Fruit fly (Drosophila melanogaster) whole organism, prepupa: ENCODE results near the gene Cpr76Bb.

Source experiments
- CG11762 ChIP-seq: fragments of 200-800 bp; sonication (Bioruptor generic); optimal IDR thresholded peaks from 3 replicates; lab custom pipeline; 2016; ENCODE audit warnings: missing biosample characterization, missing genetic modification characterization; ENCODE audit not compliant: insufficient read depth
- CG1621 ChIP-seq: fragments of 200-800 bp; sonication (Bioruptor generic); optimal IDR thresholded peaks from 3 replicates; lab custom pipeline; 2018; ENCODE audit warnings: missing biosample characterization, mild to moderate bottlenecking, missing genetic modification characterization
- CG16779 ChIP-seq: fragments of 200-800 bp; sonication (Bioruptor generic); optimal IDR thresholded peaks from 3 replicates; lab custom pipeline; 2017; ENCODE audit warnings: missing biosample characterization, mild to moderate bottlenecking, missing genetic modification characterization
- CG3032 ChIP-seq: fragments of 200-800 bp; optimal IDR thresholded peaks from 2 replicates; lab custom pipeline; 2019; ENCODE audit warnings: missing biosample characterization, mild to moderate bottlenecking, missing genetic modification characterization, moderate library complexity
- CG31627 ChIP-seq: fragments of 200-800 bp; sonication (Bioruptor generic); optimal IDR thresholded peaks from 3 replicates; lab custom pipeline; 2016; ENCODE audit warnings: missing biosample characterization, missing genetic modification characterization
- CG34406 ChIP-seq: fragments of 200-800 bp; sonication (Bioruptor generic); optimal IDR thresholded peaks from 3 replicates; lab custom pipeline; 2016; ENCODE audit warnings: missing biosample characterization, missing genetic modification characterization
- CG3919 ChIP-seq: fragments of 200-800 bp; sonication (Bioruptor generic); optimal IDR thresholded peaks from 3 replicates; lab custom pipeline; 2016; ENCODE audit warnings: missing biosample characterization, missing genetic modification characterization
- CG6163 ChIP-seq: fragments of 200-800 bp; sonication (Bioruptor generic); IDR thresholded peaks from 3 replicates; pipeline ENCODE4 v1.3.6; 2022; ENCODE audit warnings: missing biosample characterization, missing genetic modification characterization
- CG6276 ChIP-seq: fragments of 200-800 bp; sonication (Bioruptor generic); optimal IDR thresholded peaks from 2 replicates; lab custom pipeline; 2017; ENCODE audit warnings: missing biosample characterization, mild to moderate bottlenecking, missing genetic modification characterization
- CG6792 ChIP-seq: fragments of 200-800 bp; sonication (Bioruptor generic); optimal IDR thresholded peaks from 3 replicates; lab custom pipeline; 2016; ENCODE audit warnings: missing biosample characterization, missing genetic modification characterization
- CG6808 ChIP-seq: fragments of 200-800 bp; sonication (Bioruptor generic); optimal IDR thresholded peaks from 3 replicates; lab custom pipeline; 2017; ENCODE audit warnings: missing biosample characterization, missing genetic modification characterization, mild to moderate bottlenecking, moderate library complexity, missing genetic modification reagents
- CG6854 ChIP-seq: fragments of 200-800 bp; sonication (Bioruptor generic); optimal IDR thresholded peaks from 2 replicates; lab custom pipeline; 2017; ENCODE audit warnings: missing biosample characterization, mild to moderate bottlenecking, missing genetic modification characterization
- CG8119 ChIP-seq: fragments of 200-800 bp; sonication (Bioruptor generic); IDR thresholded peaks from 3 replicates; pipeline ENCODE4 v1.3.6; 2022; ENCODE audit warnings: missing biosample characterization, missing genetic modification characterization
- Eip78C ChIP-seq: fragments of 200-800 bp; sonication (Bioruptor generic); peaks from one replicate; lab custom pipeline; 2016; ENCODE audit warnings: missing biosample characterization, missing genetic modification characterization
- Eip93F ChIP-seq: fragments of 200-800 bp; sonication (Bioruptor generic); optimal IDR thresholded peaks from 2 replicates; lab custom pipeline; 2016; ENCODE audit warnings: missing biosample characterization, mild to moderate bottlenecking, missing genetic modification characterization
- Ets21C ChIP-seq: fragments of 200-800 bp; sonication (Bioruptor generic); optimal IDR thresholded peaks from 3 replicates; lab custom pipeline; 2016; ENCODE audit warnings: missing biosample characterization, missing genetic modification characterization
- Ets96B ChIP-seq: fragments of 200-800 bp; optimal IDR thresholded peaks from 2 replicates; lab custom pipeline; 2019; ENCODE audit warnings: missing biosample characterization, mild to moderate bottlenecking, missing genetic modification characterization, moderate library complexity
- Hr39 ChIP-seq: fragments of 200-800 bp; sonication (Bioruptor generic); optimal IDR thresholded peaks from 2 replicates; lab custom pipeline; 2016; ENCODE audit warnings: missing biosample characterization, missing genetic modification characterization
- Met ChIP-seq: fragments of 200-800 bp; sonication (Bioruptor generic); optimal IDR thresholded peaks from 3 replicates; lab custom pipeline; 2016; ENCODE audit warnings: missing biosample characterization, missing genetic modification characterization
- OdsH ChIP-seq: fragments of 200-800 bp; sonication (Bioruptor generic); optimal IDR thresholded peaks from 3 replicates; lab custom pipeline; 2016; ENCODE audit warnings: missing biosample characterization, missing genetic modification characterization
- Smox ChIP-seq: fragments of 200-800 bp; sonication (Bioruptor generic); optimal IDR thresholded peaks from 3 replicates; lab custom pipeline; 2016; ENCODE audit warnings: missing biosample characterization, missing genetic modification characterization
- achi ChIP-seq: fragments of 200-800 bp; sonication (Bioruptor generic); optimal IDR thresholded peaks from 3 replicates; lab custom pipeline; 2016; ENCODE audit warnings: missing biosample characterization, missing genetic modification characterization
- eg ChIP-seq: fragments of 200-800 bp; sonication (Bioruptor generic); IDR thresholded peaks from 3 replicates; pipeline ENCODE4 v1.3.6; 2022; ENCODE audit warnings: missing biosample characterization, missing genetic modification characterization
- esn ChIP-seq: fragments of 200-800 bp; sonication (Bioruptor generic); optimal IDR thresholded peaks from 2 replicates; lab custom pipeline; 2016; ENCODE audit warnings: missing biosample characterization, mild to moderate bottlenecking, missing genetic modification characterization, moderate library complexity
- fkh ChIP-seq: fragments of 200-800 bp; sonication (Bioruptor generic); optimal IDR thresholded peaks from 3 replicates; lab custom pipeline; 2017; ENCODE audit warnings: missing biosample characterization, mild to moderate bottlenecking, missing genetic modification characterization, moderate library complexity
- lz ChIP-seq: fragments of 200-800 bp; sonication (Bioruptor generic); optimal IDR thresholded peaks from 3 replicates; lab custom pipeline; 2016; ENCODE audit warnings: missing biosample characterization, missing genetic modification characterization
- net ChIP-seq: fragments of 200-800 bp; sonication (Bioruptor generic); optimal IDR thresholded peaks from 3 replicates; lab custom pipeline; 2016; ENCODE audit warnings: missing biosample characterization, missing genetic modification characterization
- salr ChIP-seq, 2 experiments: fragments of 200-800 bp; sonication (Bioruptor generic); optimal IDR thresholded peaks; 3 replicates each; lab custom pipeline; 2016 to 2018; ENCODE audit warnings: missing biosample characterization in 2 of 2, missing genetic modification characterization in 2 of 2, mild to moderate bottlenecking in 1 of 2
- spab ChIP-seq: fragments of 200-800 bp; sonication (Bioruptor generic); optimal IDR thresholded peaks from 2 replicates; lab custom pipeline; 2017; ENCODE audit warnings: missing biosample characterization, mild to moderate bottlenecking, missing genetic modification characterization, missing genetic modification reagents
- topi ChIP-seq: fragments of 200-800 bp; sonication (Bioruptor generic); optimal IDR thresholded peaks from 3 replicates; lab custom pipeline; 2016; ENCODE audit warnings: missing biosample characterization, missing genetic modification characterization

Gene Cpr76Bb

dm6 chr3L:19528547-19528946 lies 9.1 kb downstream of the Cpr76Bb start:
- TF ChIP-seq fkh (GFP tag; lab: Kevin White, UChicago) (no peak), CG31627 (no peak), CG34406 (GFP tag; lab: Kevin White, UChicago) (no peak), Ets21C (GFP tag; lab: Kevin White, UChicago) (no peak), CG3032 (no peak), CG6808 (no peak), Eip78C (GFP tag; lab: Kevin White, UChicago) (no peak), Met (GFP tag; lab: Kevin White, UChicago) (no peak), CG11762 (GFP tag; lab: Kevin White, UChicago) (no peak), Eip93F (GFP tag; lab: Kevin White, UChicago) (no peak)
- TF ChIP-seq, all 60 proteins: peak for 0

DNA sequence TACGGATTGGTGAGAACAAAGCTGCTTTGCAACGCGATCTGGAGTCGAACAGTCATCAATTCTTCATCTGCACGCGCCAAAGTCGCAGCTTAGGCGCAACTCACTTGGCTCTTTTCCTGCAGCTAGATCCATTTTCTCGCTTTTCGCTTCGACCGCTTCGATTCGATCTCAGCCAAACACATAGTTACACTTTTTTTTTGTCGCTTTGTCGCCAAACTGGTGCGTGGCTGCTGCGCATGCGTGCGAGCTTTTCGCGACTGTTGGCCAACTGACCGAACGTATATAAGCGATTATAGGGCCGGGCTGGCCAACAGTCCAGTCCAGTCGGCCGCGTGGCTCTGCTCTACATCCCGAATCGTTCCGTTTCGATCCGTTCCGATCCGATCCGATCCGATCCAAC lies 13.0 kb downstream of the Cpr76Bb start, which contains the start of gene Cpr76Bd:
TSS of gene Cpr76Bd (plus strand) at position 301 of the 400 bp plus-strand sequence.
- no peak for TF ChIP-seq spab (GFP tag; lab: Kevin White, UChicago)
- no peak for TF ChIP-seq achi
- TF ChIP-seq CG16779, result no peak
- TF ChIP-seq CG31627, result no peak
- no peak for TF ChIP-seq CG3919 (GFP tag; lab: Kevin White, UChicago)
- no peak for TF ChIP-seq Smox (GFP tag; lab: Kevin White, UChicago)
- TF ChIP-seq CG34406 (GFP tag; lab: Kevin White, UChicago), result no peak
- TF ChIP-seq CG6792, result no peak
- no peak for TF ChIP-seq Ets21C (GFP tag; lab: Kevin White, UChicago)
- no peak for TF ChIP-seq Eip78C (GFP tag; lab: Kevin White, UChicago)
- no peak for TF ChIP-seq CG6854 (GFP tag; lab: Kevin White, UChicago)
- no peak for TF ChIP-seq CG6276 (GFP tag; lab: Kevin White, UChicago)
- no peak for TF ChIP-seq esn (GFP tag; lab: Kevin White, UChicago)
- TF ChIP-seq Hr39 (GFP tag; lab: Kevin White, UChicago), result no peak

- TF ChIP-seq net (GFP tag; lab: Kevin White, UChicago) (no peak), achi (no peak), CG31627 (no peak), CG3919 (GFP tag; lab: Kevin White, UChicago) (no peak), Ets96B (tag; lab: Kevin White, UChicago) (no peak), OdsH (GFP tag; lab: Kevin White, UChicago) (no peak)
These were observed 24.7 kb downstream of the Cpr76Bb start, which contains the start of the genes CG46434 and Dred for dm6 chr3L:19544105-19544504. Gene CG46434 (minus strand): TSS chr3L:19544205. Gene Dred (minus strand): TSS chr3L:19544205.

DNA sequence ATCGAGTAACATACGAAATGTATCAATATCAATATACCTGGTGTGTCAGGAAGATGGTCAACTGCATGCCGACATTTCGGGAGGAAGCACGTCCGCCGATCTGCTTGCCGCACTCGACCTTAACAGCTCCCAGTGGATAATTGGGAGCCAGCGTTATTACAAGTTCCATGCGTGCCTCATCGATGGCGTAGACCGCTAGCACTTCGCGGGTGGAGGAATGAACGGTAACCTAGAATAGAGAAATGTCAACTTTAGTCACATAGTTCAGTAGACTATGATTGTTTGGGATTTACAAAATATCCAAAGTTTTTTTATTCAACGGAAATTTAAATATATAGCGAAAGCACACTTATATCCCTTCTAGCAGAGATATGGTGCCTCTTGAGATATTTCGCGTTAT lies 25.4 kb downstream of the Cpr76Bb start, which contains the start of the genes CG46435 and Rcd7:
TSS of gene CG46435 (plus strand) at position 301 of the 400 bp plus-strand sequence.
TSS of gene Rcd7 (plus strand) at position 301 of the 400 bp plus-strand sequence.
- no peak for TF ChIP-seq lz (GFP tag; lab: Kevin White, UChicago)
- no peak for TF ChIP-seq CG3032
- TF ChIP-seq CG8119 (GFP tag; lab: Robert Waterston, UW), result no peak
- no peak for TF ChIP-seq fkh (GFP tag; lab: Kevin White, UChicago)
- no peak for TF ChIP-seq CG6854 (GFP tag; lab: Kevin White, UChicago)

DNA sequence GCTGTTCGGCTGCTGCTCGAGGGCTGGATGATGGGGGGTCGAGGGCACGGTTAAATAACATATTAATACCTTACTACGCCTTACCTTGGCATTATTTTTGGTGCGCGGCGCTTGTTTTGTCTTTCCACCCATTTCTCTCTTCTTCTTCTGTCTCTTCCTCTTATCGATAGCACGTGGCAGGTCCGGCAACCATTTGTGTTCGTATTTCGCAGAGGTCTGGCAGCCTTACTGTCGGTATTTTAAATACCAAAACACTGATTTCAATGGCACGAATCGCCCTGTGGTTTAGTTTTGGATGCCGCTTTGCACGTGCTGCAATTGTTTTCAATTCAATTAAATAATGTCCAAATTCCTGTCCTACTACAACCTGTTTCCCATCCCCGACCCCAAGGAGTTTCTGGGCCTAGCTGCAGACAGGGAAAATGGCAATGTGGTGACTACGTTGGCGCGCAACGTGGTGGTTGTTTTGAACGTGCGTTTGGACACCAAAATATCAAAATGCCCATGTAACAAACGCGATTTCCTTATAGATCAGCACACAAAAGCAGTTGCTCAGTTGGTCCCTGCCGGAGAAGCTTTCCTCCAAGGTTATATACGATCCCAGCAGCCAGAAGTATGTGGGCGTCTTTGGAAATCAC lies 32.8 kb downstream of the Cpr76Bb start, which contains the start of the genes Ltn1 and CG9300:
TSS of gene Ltn1 (minus strand) at position 155 of the 638 bp plus-strand sequence.
TSS of gene CG9300 (plus strand) at position 285 of the 638 bp plus-strand sequence.
- TF ChIP-seq CG31627 (no peak), CG3032 (no peak), CG6163 (GFP tag; lab: Robert Waterston, UW) (no peak), eg (no peak), salr (GFP tag; optimal IDR thresholded peaks at IDR 0.05; lab: Kevin White, UChicago) (no peak), achi (no peak), net (GFP tag; lab: Kevin White, UChicago) (no peak), Met (GFP tag; lab: Kevin White, UChicago) (no peak), Ets21C (GFP tag; lab: Kevin White, UChicago) (no peak), CG6808 (no peak), CG16779 (no peak), topi (no peak), CG1621 (tag; lab: Kevin White, UChicago) (no peak)
